Fruit fly (Drosophila melanogaster): Measurements from ENCODE around the gene CapaR.

CapaR gene

dm6 chr3L:21523059-21523836 lies 38.7 kb downstream of the CapaR start, which contains the start of gene CG7611 (continued):
- TF ChIP-seq Chrac-16 (GFP tag; optimal IDR thresholded peaks at IDR 0.05), result no peak
- no peak for TF ChIP-seq klu (GFP tag; IDR thresholded peaks at IDR 0.05)
- TF ChIP-seq Side (GFP tag; optimal IDR thresholded peaks at IDR 0.05), result no peak
- no peak for TF ChIP-seq CG17568 (GFP tag; optimal IDR thresholded peaks at IDR 0.05)
- no peak for TF ChIP-seq gcm (GFP tag; optimal IDR thresholded peaks at IDR 0.05)
- no peak for TF ChIP-seq corto (GFP tag; optimal IDR thresholded peaks at IDR 0.05)
- TF ChIP-seq CG17612 (GFP tag; IDR thresholded peaks at IDR 0.05), result no peak

- no peak for TF ChIP-seq CG17361 (GFP tag; IDR thresholded peaks at IDR 0.05)
- TF ChIP-seq ham (GFP tag; IDR thresholded peaks at IDR 0.05), result no peak
- TF ChIP-seq CG10543 (GFP tag; optimal IDR thresholded peaks at IDR 0.05), result no peak
- TF ChIP-seq danr (GFP tag; IDR thresholded peaks at IDR 0.05), result no peak
- no peak for TF ChIP-seq ewg (GFP tag; optimal IDR thresholded peaks at IDR 0.05)
- TF ChIP-seq jing (GFP tag; optimal IDR thresholded peaks at IDR 0.05), result no peak
- TF ChIP-seq Med (GFP tag), result peak; percentile 30
- no peak for TF ChIP-seq Dbx (GFP tag; IDR thresholded peaks at IDR 0.05)
- 0 out of 3 replicates have a peak, but pooled peaks have one; percentile 15 for TF ChIP-seq CG6791 (GFP tag; IDR thresholded peaks at IDR 0.05; ENCODE audit: partially characterized antibody)
- peak; percentile 91 for TF ChIP-seq Ets65A (GFP tag)
- TF ChIP-seq CG42726 (GFP tag; IDR thresholded peaks at IDR 0.05; ENCODE audit: partially characterized antibody), result no peak
- no peak for TF ChIP-seq CG31365 (tag; optimal IDR thresholded peaks at IDR 0.05)
- TF ChIP-seq cwo (GFP tag; optimal IDR thresholded peaks at IDR 0.05), result no peak
- no peak for TF ChIP-seq D (optimal IDR thresholded peaks at IDR 0.05)
- TF ChIP-seq D (GFP tag; optimal IDR thresholded peaks at IDR 0.05), result no peak
- no peak for TF ChIP-seq ind (GFP tag; optimal IDR thresholded peaks at IDR 0.05)
- TF ChIP-seq CG15514 (GFP tag; optimal IDR thresholded peaks at IDR 0.05), result no peak
- no peak for TF ChIP-seq hbn (GFP tag; IDR thresholded peaks at IDR 0.05; ENCODE audit: partially characterized antibody)
- TF ChIP-seq pho (GFP tag; optimal IDR thresholded peaks at IDR 0.05), result no peak
- no peak for TF ChIP-seq Aef1 (GFP tag; IDR thresholded peaks at IDR 0.05)
- TF ChIP-seq Optix (GFP tag; IDR thresholded peaks at IDR 0.05), result no peak
- TF ChIP-seq CG4282 (GFP tag; optimal IDR thresholded peaks at IDR 0.05), result no peak
- TF ChIP-seq CG10654 (GFP tag; optimal IDR thresholded peaks at IDR 0.05), result no peak
- no peak for TF ChIP-seq CG3065 (GFP tag; optimal IDR thresholded peaks at IDR 0.05)
Observed at dm6 chr3L:21518345-21518744, 43.6 kb downstream of the CapaR start.

dm6 chr3L:21516716-21517266 lies 45.2 kb downstream of the CapaR start:
- TF ChIP-seq Usf (GFP tag; optimal IDR thresholded peaks at IDR 0.05) (no peak), HLH54F (GFP tag; optimal IDR thresholded peaks at IDR 0.05) (peak; percentile 25), YL-1 (GFP tag; optimal IDR thresholded peaks at IDR 0.05) (peak; percentile 88), oc (tag; optimal IDR thresholded peaks at IDR 0.05) (no peak), CG17829 (tag; optimal IDR thresholded peaks at IDR 0.05) (peak; percentile 40), phol (tag; optimal IDR thresholded peaks at IDR 0.05) (peak; percentile 36), kay (GFP tag; optimal IDR thresholded peaks at IDR 0.05) (no peak), CG10431 (GFP tag; optimal IDR thresholded peaks at IDR 0.05) (peak; percentile 85), caup (GFP tag; optimal IDR thresholded peaks at IDR 0.05; ENCODE audit: severe bottlenecking) (peak; percentile 5), Max (GFP tag; optimal IDR thresholded peaks at IDR 0.05) (no peak), CG13775 (GFP tag; optimal IDR thresholded peaks at IDR 0.05) (peak; percentile 5), Rfx (GFP tag; IDR thresholded peaks at IDR 0.05) (0 out of 2 replicates have a peak, but pooled peaks have one; percentile 7), CG14441 (GFP tag; IDR thresholded peaks at IDR 0.05) (no peak), gt (GFP tag; IDR thresholded peaks at IDR 0.05) (no peak), E2f2 (GFP tag; IDR thresholded peaks at IDR 0.05) (peak; percentile 15; the same call in 1 of the 2 replicates), lola (GFP tag; optimal IDR thresholded peaks at IDR 0.05) (peak in 1 of 3 experiments; percentile 8), CG10462 (GFP tag; optimal IDR thresholded peaks at IDR 0.05) (peak; percentile 11), rib (GFP tag; IDR thresholded peaks at IDR 0.05) (no peak)

Measured in whole organism, embryonic.